Fruit fly (Drosophila melanogaster) whole organism, embryonic: Measurements from ENCODE around the gene CG42759.

Experiments
- CG16779 ChIP-seq: fragments of 200-800 bp; sonication (Bioruptor generic); IDR thresholded peaks from 2 replicates; pipeline ENCODE4 v1.3.6; 2022; ENCODE audit warnings: missing biosample characterization, missing genetic modification characterization
- CG17359 ChIP-seq: fragments of 200-800 bp; sonication (Bioruptor generic); optimal IDR thresholded peaks from 3 replicates; lab custom pipeline; 2018; ENCODE audit warnings: missing biosample characterization, mild to moderate bottlenecking, missing genetic modification characterization, moderate library complexity
- CG31441 ChIP-seq: fragments of 200-800 bp; sonication (Bioruptor generic); IDR thresholded peaks from 2 replicates; pipeline ENCODE4 v1.3.6; 2022; ENCODE audit warnings: missing biosample characterization, missing genetic modification characterization
- CG8290 ChIP-seq, 3 experiments: fragments of 200-800 bp; sonication (Bioruptor generic); optimal IDR thresholded peaks; 2 replicates each; lab custom pipeline; 2016 to 2019; ENCODE audit warnings: missing biosample characterization in 3 of 3, missing genetic modification characterization in 3 of 3, mild to moderate bottlenecking in 2 of 3, moderate library complexity in 1 of 3
- Ssrp ChIP-seq: fragments of 200-800 bp; sonication (Bioruptor generic); optimal IDR thresholded peaks from 2 replicates; lab custom pipeline; 2018; ENCODE audit warnings: missing biosample characterization, mild to moderate bottlenecking, missing genetic modification characterization, moderate library complexity
- bab2 ChIP-seq: fragments of 200-800 bp; sonication (Bioruptor generic); optimal IDR thresholded peaks from 2 replicates; lab custom pipeline; 2016; ENCODE audit warnings: missing biosample characterization, missing genetic modification characterization
- tup ChIP-seq: fragments of 200-800 bp; sonication (Bioruptor generic); optimal IDR thresholded peaks from 2 replicates; lab custom pipeline; 2016; ENCODE audit warnings: missing biosample characterization, mild to moderate bottlenecking, missing genetic modification characterization, moderate library complexity
- zf30C ChIP-seq: fragments of 200-800 bp; sonication (Bioruptor generic); optimal IDR thresholded peaks from 3 replicates; lab custom pipeline; 2018; ENCODE audit warnings: missing biosample characterization, mild to moderate bottlenecking, missing genetic modification characterization

Gene CG42759

dm6 chr3R:10190084-10190782 is 47.4 kb downstream of the CG42759 start, which contains the start of gene Syn (continued):
- TF ChIP-seq CG8290 (GFP tag; optimal IDR thresholded peaks at IDR 0.05; lab: Kevin White, UChicago) (no peak), CG8290 (tag; optimal IDR thresholded peaks at IDR 0.05; lab: Kevin White, UChicago) (peak in 1 of 2 experiments; percentile 20), zf30C (GFP tag; lab: Kevin White, UChicago) (peak; percentile 47), CG16779 (GFP tag; lab: Robert Waterston, UW) (no peak), CG31441 (GFP tag; lab: Robert Waterston, UW) (peak; percentile 17; the same call in 1 of the 2 replicates), Ssrp (no peak), tup (no peak), CG17359 (tag; lab: Kevin White, UChicago) (peak; percentile 24), bab2 (GFP tag; lab: Kevin White, UChicago) (no peak)
